Worm (Caenorhabditis elegans) whole organism, L4 larva: ENCODE results near the gene rnf-113.
A peak's percentile ranks its signal among the peaks of the same experiment; 100 is the strongest.

Experiments used
- R02D3.7 ChIP-seq: fragments of 150-350 bp; sonication (generic microtip); optimal IDR thresholded peaks from 3 replicates; lab custom pipeline; 2014; ENCODE audit warnings: missing biosample characterization, missing genetic modification characterization
- T20F7.1 ChIP-seq: fragments of 200-800 bp; sonication (Bioruptor generic); optimal IDR thresholded peaks from 2 replicates; lab custom pipeline; 2018; ENCODE audit warnings: mild to moderate bottlenecking, missing genetic modification characterization, missing compliant biosample characterization
- T26A8.4 ChIP-seq: fragments of 200-800 bp; sonication (Bioruptor generic); IDR thresholded peaks from 2 replicates; pipeline ENCODE4 v1.3.6; 2022; ENCODE audit warnings: missing genetic modification characterization, missing compliant biosample characterization
- Y48G9A.11 ChIP-seq: fragments of 200-800 bp; sonication (Bioruptor generic); IDR thresholded peaks from 2 replicates; pipeline ENCODE4 v1.3.6; 2022; ENCODE audit warnings: missing genetic modification reagents, missing genetic modification characterization, missing compliant biosample characterization
- Y5F2A.4 ChIP-seq: fragments of 200-800 bp; sonication (Bioruptor generic); optimal IDR thresholded peaks from 2 replicates; lab custom pipeline; 2018; ENCODE audit warnings: mild to moderate bottlenecking, missing genetic modification characterization, missing compliant biosample characterization
- ZK337.2 ChIP-seq: fragments of 200-800 bp; sonication (Bioruptor generic); IDR thresholded peaks from 2 replicates; pipeline ENCODE4 v1.3.6; 2022; ENCODE audit warnings: missing genetic modification reagents, missing genetic modification characterization, missing compliant biosample characterization
- ama-1 ChIP-seq: fragments of 150-350 bp; optimal IDR thresholded peaks from 2 replicates; lab custom pipeline; 2014; ENCODE audit warnings: inconsistent platforms, mixed read lengths
- arid-1 ChIP-seq: fragments of 200-800 bp; sonication (Bioruptor generic); conservative IDR thresholded peaks from 2 replicates; pipeline ENCODE4 v1.3.6; 2022; ENCODE audit warnings: missing genetic modification reagents, missing genetic modification characterization, missing compliant biosample characterization
- ceh-28 ChIP-seq: fragments of 150-350 bp; optimal IDR thresholded peaks from 2 replicates; lab custom pipeline; 2014; ENCODE audit warnings: missing biosample characterization, missing genetic modification reagents, missing genetic modification characterization
- ceh-32 ChIP-seq: sonication (generic microtip); optimal IDR thresholded peaks from 2 replicates; lab custom pipeline; 2016; ENCODE audit warnings: mild to moderate bottlenecking, missing genetic modification characterization, missing compliant biosample characterization; ENCODE audit not compliant: poor library complexity
- ceh-82 ChIP-seq: sonication (generic microtip); optimal IDR thresholded peaks from 2 replicates; lab custom pipeline; 2017; ENCODE audit warnings: missing biosample characterization, missing genetic modification characterization
- daf-16 ChIP-seq, 3 experiments: sonication (generic microtip); optimal IDR thresholded peaks; 2 replicates each; lab custom pipeline; 2016 to 2017; ENCODE audit warnings: missing genetic modification characterization in 3 of 3, missing genetic modification reagents in 3 of 3, mild to moderate bottlenecking in 2 of 3, missing compliant biosample characterization in 2 of 3, missing biosample characterization in 1 of 3, moderate library complexity in 1 of 3
- daf-19 ChIP-seq: fragments of 200-800 bp; sonication (Bioruptor generic); conservative IDR thresholded peaks from 2 replicates; pipeline ENCODE4 v1.3.6; 2022; ENCODE audit warnings: missing genetic modification characterization, missing compliant biosample characterization
- daf-8 ChIP-seq: fragments of 200-800 bp; sonication (Bioruptor generic); IDR thresholded peaks from 2 replicates; pipeline ENCODE4 v1.3.6; 2022; ENCODE audit warnings: missing genetic modification characterization, missing compliant biosample characterization
- dmd-6 ChIP-seq: fragments of 200-800 bp; sonication (Bioruptor generic); IDR thresholded peaks from 2 replicates; pipeline ENCODE4 v1.3.6; 2022; ENCODE audit warnings: missing genetic modification reagents, missing genetic modification characterization, missing compliant biosample characterization
- dmd-8 ChIP-seq: fragments of 200-800 bp; sonication (Bioruptor generic); IDR thresholded peaks from 2 replicates; pipeline ENCODE4 v1.3.6; 2022; ENCODE audit warnings: missing genetic modification characterization, missing compliant biosample characterization
- dmd-9 ChIP-seq: fragments of 200-800 bp; sonication (Bioruptor generic); IDR thresholded peaks from 2 replicates; pipeline ENCODE4 v1.3.6; 2022; ENCODE audit warnings: missing genetic modification reagents, missing genetic modification characterization, missing compliant biosample characterization
- duxl-1 ChIP-seq: sonication (generic microtip); optimal IDR thresholded peaks from 2 replicates; lab custom pipeline; 2016; ENCODE audit warnings: mild to moderate bottlenecking, missing genetic modification characterization, moderate library complexity, missing compliant biosample characterization; ENCODE audit not compliant: poor library complexity
- egl-27 ChIP-seq: sonication (generic microtip); optimal IDR thresholded peaks from 3 replicates; lab custom pipeline; 2017; ENCODE audit warnings: missing biosample characterization, missing genetic modification reagents, missing genetic modification characterization
- egl-43 ChIP-seq: fragments of 200-800 bp; sonication (Bioruptor generic); IDR thresholded peaks from 2 replicates; pipeline ENCODE4 v1.3.6; 2022; ENCODE audit warnings: missing genetic modification reagents, missing genetic modification characterization, missing compliant biosample characterization
- fos-1 ChIP-seq: fragments of 150-350 bp; optimal IDR thresholded peaks from 2 replicates; lab custom pipeline; 2014; ENCODE audit warnings: missing biosample characterization, missing genetic modification characterization
- gei-8 ChIP-seq: fragments of 200-800 bp; sonication (Bioruptor generic); optimal IDR thresholded peaks from 2 replicates; lab custom pipeline; 2018; ENCODE audit warnings: mild to moderate bottlenecking, missing genetic modification characterization, missing compliant biosample characterization
- hif-1 ChIP-seq, 2 experiments: sonication (generic microtip); optimal IDR thresholded peaks; 2 replicates each; lab custom pipeline; 2016 to 2017; ENCODE audit warnings: missing compliant biosample characterization in 2 of 2, missing genetic modification characterization in 2 of 2, missing genetic modification reagents in 2 of 2, missing genotype in 2 of 2, mild to moderate bottlenecking in 1 of 2
- lim-7 ChIP-seq: fragments of 200-800 bp; sonication (Bioruptor generic); IDR thresholded peaks from 2 replicates; pipeline ENCODE4 v1.3.6; 2022; ENCODE audit warnings: missing genetic modification characterization, missing compliant biosample characterization
- lin-15B ChIP-seq: fragments of 150-350 bp; sonication (generic microtip); optimal IDR thresholded peaks from 3 replicates; lab custom pipeline; 2014; ENCODE audit warnings: missing biosample characterization, missing genetic modification characterization
- madf-9 ChIP-seq: fragments of 200-800 bp; sonication (Bioruptor generic); conservative IDR thresholded peaks from 2 replicates; pipeline ENCODE4 v1.3.6; 2022; ENCODE audit warnings: missing genetic modification reagents, missing genetic modification characterization, missing compliant biosample characterization
- mdt-29 ChIP-seq: fragments of 200-800 bp; sonication (Bioruptor generic); IDR thresholded peaks from 2 replicates; pipeline ENCODE4 v1.3.6; 2022; ENCODE audit warnings: missing genetic modification reagents, missing genetic modification characterization, missing compliant biosample characterization
- mes-2 ChIP-seq: sonication (generic microtip); optimal IDR thresholded peaks from 2 replicates; lab custom pipeline; 2016; ENCODE audit warnings: missing genotype, mild to moderate bottlenecking, missing genetic modification characterization, missing compliant biosample characterization; ENCODE audit not compliant: poor library complexity, severe bottlenecking
- mxl-2 ChIP-seq: fragments of 200-800 bp; sonication (Bioruptor generic); conservative IDR thresholded peaks from 2 replicates; pipeline ENCODE4 v1.3.6; 2022; ENCODE audit warnings: missing genetic modification reagents, missing genetic modification characterization, missing compliant biosample characterization
- nhr-10 ChIP-seq: fragments of 150-350 bp; optimal IDR thresholded peaks from 2 replicates; lab custom pipeline; 2014; ENCODE audit warnings: missing biosample characterization, missing genetic modification characterization
- nhr-111 ChIP-seq: fragments of 200-800 bp; sonication (Bioruptor generic); optimal IDR thresholded peaks from 2 replicates; lab custom pipeline; 2018; ENCODE audit warnings: mild to moderate bottlenecking, missing genetic modification characterization, missing compliant biosample characterization
- nhr-25 ChIP-seq: sonication (generic microtip); optimal IDR thresholded peaks from 2 replicates; lab custom pipeline; 2017; ENCODE audit warnings: missing genetic modification characterization, mild to moderate bottlenecking, missing compliant biosample characterization, antibody characterized with exemption, moderate library complexity, borderline replicate concordance; ENCODE audit not compliant: insufficient read depth
- nhr-41 ChIP-seq: fragments of 200-800 bp; sonication (Bioruptor generic); IDR thresholded peaks from 2 replicates; pipeline ENCODE4 v1.3.6; 2022; ENCODE audit warnings: missing genetic modification reagents, missing genetic modification characterization, missing compliant biosample characterization
- nhr-42 ChIP-seq: fragments of 200-800 bp; sonication (Bioruptor generic); IDR thresholded peaks from 2 replicates; pipeline ENCODE4 v1.3.6; 2022; ENCODE audit warnings: missing genetic modification characterization, missing compliant biosample characterization
- nhr-48 ChIP-seq: sonication (generic microtip); optimal IDR thresholded peaks from 2 replicates; lab custom pipeline; 2016; ENCODE audit warnings: mild to moderate bottlenecking, missing genetic modification characterization, missing compliant biosample characterization
- nhr-77 ChIP-seq: fragments of 150-350 bp; optimal IDR thresholded peaks from 2 replicates; lab custom pipeline; 2014; ENCODE audit warnings: missing biosample characterization, missing genetic modification characterization
- rbr-2 ChIP-seq: sonication (generic microtip); optimal IDR thresholded peaks from 2 replicates; lab custom pipeline; 2016; ENCODE audit warnings: missing genotype, missing genetic modification characterization, missing compliant biosample characterization
- saeg-2 ChIP-seq: fragments of 200-800 bp; sonication (Bioruptor generic); IDR thresholded peaks from 2 replicates; pipeline ENCODE4 v1.3.6; 2022; ENCODE audit warnings: missing genetic modification reagents, missing genetic modification characterization, missing compliant biosample characterization
- skn-1 ChIP-seq: fragments of 150-350 bp; optimal IDR thresholded peaks from 2 replicates; lab custom pipeline; 2014; ENCODE audit warnings: missing biosample characterization, missing genetic modification characterization
- snpc-4 ChIP-seq: fragments of 150-350 bp; optimal IDR thresholded peaks from 2 replicates; lab custom pipeline; 2014; ENCODE audit warnings: missing biosample characterization, missing genetic modification characterization
- spr-3 ChIP-seq: fragments of 200-800 bp; sonication (Bioruptor generic); optimal IDR thresholded peaks from 2 replicates; lab custom pipeline; 2018; ENCODE audit warnings: mild to moderate bottlenecking, missing genetic modification characterization, missing compliant biosample characterization
- tag-97 ChIP-seq: fragments of 200-800 bp; sonication (Bioruptor generic); IDR thresholded peaks from 2 replicates; pipeline ENCODE4 v1.3.6; 2022; ENCODE audit warnings: missing genetic modification characterization, missing compliant biosample characterization
- unc-39 ChIP-seq: sonication (generic microtip); optimal IDR thresholded peaks from 2 replicates; lab custom pipeline; 2017; ENCODE audit warnings: missing biosample characterization, missing genetic modification characterization
- zag-1 ChIP-seq: fragments of 150-350 bp; optimal IDR thresholded peaks from 2 replicates; lab custom pipeline; 2014; ENCODE audit warnings: missing biosample characterization, missing genetic modification characterization
- zfp-2 ChIP-seq: sonication (generic microtip); optimal IDR thresholded peaks from 2 replicates; lab custom pipeline; 2016; ENCODE audit warnings: mild to moderate bottlenecking, missing genetic modification characterization, missing compliant biosample characterization
- zfp-3 ChIP-seq: fragments of 200-800 bp; sonication (Bioruptor generic); conservative IDR thresholded peaks from 2 replicates; pipeline ENCODE4 v1.3.6; 2022; ENCODE audit warnings: missing genetic modification reagents, missing genetic modification characterization, missing compliant biosample characterization
- zip-11 ChIP-seq: fragments of 200-800 bp; sonication (Bioruptor generic); IDR thresholded peaks from 2 replicates; pipeline ENCODE4 v1.3.6; 2022; ENCODE audit warnings: missing genetic modification characterization, missing compliant biosample characterization
- zip-2 ChIP-seq: fragments of 150-350 bp; optimal IDR thresholded peaks from 2 replicates; lab custom pipeline; 2014; ENCODE audit warnings: missing biosample characterization, missing genetic modification characterization
- ztf-11 ChIP-seq: fragments of 150-350 bp; optimal IDR thresholded peaks from 2 replicates; lab custom pipeline; 2014; ENCODE audit warnings: missing biosample characterization, missing genetic modification characterization

rnf-113 gene

DNA sequence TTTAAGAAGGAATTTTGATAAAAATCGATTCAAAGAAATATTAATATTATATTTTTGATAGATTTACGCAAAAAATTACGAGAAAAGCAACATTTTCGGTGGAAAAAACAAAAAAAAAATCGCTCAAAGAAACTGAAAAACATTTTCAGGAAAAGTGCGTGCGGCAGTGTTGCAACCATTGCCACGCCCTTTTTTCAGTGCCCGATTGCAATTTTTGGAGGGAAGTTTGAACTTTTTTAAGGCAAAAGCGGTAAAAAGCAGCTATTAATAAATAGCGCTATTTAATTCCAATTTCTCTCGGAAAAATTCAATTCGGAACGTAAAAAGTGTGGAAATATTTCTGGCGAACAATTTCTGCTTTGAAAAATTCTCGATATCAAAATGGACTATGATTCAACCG is 36.4 kb downstream of the rnf-113 start:
- TF ChIP-seq rbr-2 (tag; lab: Kevin White, UChicago) (no peak), egl-43 (GFP tag; lab: Robert Waterston, UW) (no peak), mes-2 (tag; lab: Kevin White, UChicago) (peak; percentile 48), daf-19 (GFP tag; lab: Robert Waterston, UW) (no peak), lim-7 (GFP tag; lab: Robert Waterston, UW) (no peak), fos-1 (tag; lab: Kevin White, UChicago) (no peak), daf-16 (GFP tag; optimal IDR thresholded peaks at IDR 0.05; lab: Kevin White, UChicago) (no peak), daf-16 (tag; optimal IDR thresholded peaks at IDR 0.05; lab: Kevin White, UChicago) (no peak), dmd-9 (no peak)

DNA sequence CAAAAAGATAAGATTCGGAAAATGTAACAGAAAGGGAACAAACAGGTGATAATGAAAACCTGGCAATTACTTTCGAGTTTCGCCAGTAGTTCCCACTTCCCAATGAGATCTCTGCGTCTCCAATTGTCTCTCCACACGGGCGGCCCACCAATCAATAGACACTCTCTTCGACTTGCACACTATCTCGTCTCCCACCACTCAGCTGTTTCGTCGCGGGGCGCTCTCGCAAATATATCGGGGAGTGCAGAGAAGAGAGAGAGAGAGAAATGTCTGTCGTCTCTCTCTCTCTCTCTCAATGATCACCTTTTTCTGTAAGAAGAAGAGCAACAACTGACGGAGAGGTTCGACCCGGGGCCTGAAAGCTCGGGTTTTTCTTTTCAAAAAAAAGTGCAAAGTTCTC is 37.3 kb downstream of the rnf-113 start:
- TF ChIP-seq daf-8 (no peak), dmd-6 (GFP tag; lab: Robert Waterston, UW) (peak; percentile 94), Y5F2A.4 (GFP tag; lab: Kevin White, UChicago) (peak; percentile 24), dmd-8 (no peak), duxl-1 (tag; lab: Kevin White, UChicago) (no peak), spr-3 (GFP tag; lab: Kevin White, UChicago) (no peak), nhr-25 (tag; lab: Kevin White, UChicago) (peak; percentile 56), ZK337.2 (no peak), mdt-29 (GFP tag; lab: Robert Waterston, UW) (peak; percentile 72; the same call in 1 of the 2 replicates), nhr-48 (tag; lab: Kevin White, UChicago) (peak; percentile 80), zfp-3 (peak; percentile 68; the same call in 1 of the 2 replicates), ama-1 (lab: Kevin White, UChicago) (peak; percentile 29), ztf-11 (tag; lab: Kevin White, UChicago) (no peak), zfp-2 (no peak), nhr-41 (GFP tag; lab: Robert Waterston, UW) (peak; percentile 67), skn-1 (tag; lab: Kevin White, UChicago) (no peak), snpc-4 (no peak), tag-97 (GFP tag; lab: Robert Waterston, UW) (no peak), zip-2 (no peak), dmd-9 (no peak), unc-39 (tag; lab: Kevin White, UChicago) (no peak), zip-11 (GFP tag; lab: Robert Waterston, UW) (no peak), hif-1 (tag; optimal IDR thresholded peaks at IDR 0.05; lab: Kevin White, UChicago) (peak in 1 of 2 experiments; percentile 90), R02D3.7 (tag; lab: Kevin White, UChicago) (no peak), mes-2 (tag; lab: Kevin White, UChicago) (peak; percentile 77), mxl-2 (GFP tag; lab: Robert Waterston, UW) (no peak), nhr-42 (GFP tag; lab: Robert Waterston, UW) (0 out of 2 replicates have a peak, but pooled peaks have one; percentile 23), gei-8 (GFP tag; lab: Kevin White, UChicago) (peak; percentile 57), nhr-10 (peak; percentile 13), nhr-77 (tag; lab: Kevin White, UChicago) (peak; percentile 56), Y48G9A.11 (GFP tag; lab: Robert Waterston, UW) (no peak), egl-27 (tag; lab: Kevin White, UChicago) (no peak), saeg-2 (GFP tag; lab: Robert Waterston, UW) (peak; percentile 61), madf-9 (peak; percentile 54; the same call in 1 of the 2 replicates), nhr-111 (GFP tag; lab: Kevin White, UChicago) (no peak), ceh-82 (no peak), lin-15B (tag; lab: Kevin White, UChicago) (no peak), lim-7 (GFP tag; lab: Robert Waterston, UW) (no peak), T20F7.1 (GFP tag; lab: Kevin White, UChicago) (peak; percentile 38), ceh-32 (no peak), arid-1 (peak; percentile 68; the same call in 1 of the 2 replicates), T26A8.4 (GFP tag; lab: Robert Waterston, UW) (peak; percentile 79), zag-1 (tag; lab: Kevin White, UChicago) (no peak), ceh-28 (tag; lab: Kevin White, UChicago) (peak; percentile 75)
